Worm (Caenorhabditis elegans) whole organism, L1 larva: Measurements from ENCODE around the gene ZK355.2.

Source experiments
- C04F5.9 ChIP-seq: sonication (generic microtip); optimal IDR thresholded peaks from 2 replicates; lab custom pipeline; 2016; ENCODE audit warnings: missing genetic modification characterization, missing compliant biosample characterization
- egl-27 ChIP-seq, 2 experiments: fragments of 150-350 bp in 1 of 2; sonication (generic microtip); optimal IDR thresholded peaks; 3 replicates each; lab custom pipeline; 2017 to 2018; ENCODE audit warnings: missing biosample characterization in 2 of 2, missing genetic modification characterization in 2 of 2, missing genetic modification reagents in 2 of 2
- ets-5 ChIP-seq: fragments of 200-800 bp; sonication (Bioruptor generic); IDR thresholded peaks from 2 replicates; pipeline ENCODE4 v1.3.6; 2022; ENCODE audit warnings: missing genetic modification characterization, missing compliant biosample characterization
- lin-13 ChIP-seq: fragments of 150-350 bp; optimal IDR thresholded peaks from 2 replicates; lab custom pipeline; 2014; ENCODE audit warnings: missing biosample characterization, missing genetic modification reagents, missing genetic modification characterization
- lin-15B ChIP-seq: fragments of 150-350 bp; sonication (generic microtip); optimal IDR thresholded peaks from 3 replicates; lab custom pipeline; 2014; ENCODE audit warnings: missing biosample characterization, missing genetic modification characterization
- nhr-11 ChIP-seq: fragments of 150-350 bp; optimal IDR thresholded peaks from 2 replicates; lab custom pipeline; 2014; ENCODE audit warnings: missing biosample characterization, missing genetic modification characterization
- nhr-28 ChIP-seq: fragments of 150-350 bp; optimal IDR thresholded peaks from 2 replicates; lab custom pipeline; 2014; ENCODE audit warnings: missing biosample characterization, missing genetic modification characterization
- rnt-1 ChIP-seq: sonication (generic microtip); optimal IDR thresholded peaks from 2 replicates; lab custom pipeline; 2016; ENCODE audit warnings: mild to moderate bottlenecking, missing genetic modification characterization, moderate library complexity, missing compliant biosample characterization
- unc-62 ChIP-seq: fragments of 150-350 bp; optimal IDR thresholded peaks from 2 replicates; lab custom pipeline; 2014; ENCODE audit warnings: missing biosample characterization, missing genetic modification reagents, missing genetic modification characterization
- unc-98 ChIP-seq: fragments of 200-800 bp; sonication (Bioruptor generic); IDR thresholded peaks from 2 replicates; pipeline ENCODE4 v1.3.6; 2022; ENCODE audit warnings: missing genetic modification characterization, missing compliant biosample characterization

- no peak for TF ChIP-seq C04F5.9 (tag; lab: Kevin White, UChicago)
- no peak for TF ChIP-seq lin-15B (tag; lab: Kevin White, UChicago)
- no peak for TF ChIP-seq egl-27 (tag; optimal IDR thresholded peaks at IDR 0.05; lab: Kevin White, UChicago)
- no peak for TF ChIP-seq unc-62 (GFP tag; lab: Kevin White, UChicago)
- no peak for TF ChIP-seq ets-5
- no peak for TF ChIP-seq nhr-28 (tag; lab: Kevin White, UChicago)
- TF ChIP-seq nhr-11 = no peak
- no peak for TF ChIP-seq lin-13 (GFP tag; lab: Kevin White, UChicago)
- no peak for TF ChIP-seq unc-98
- no peak for TF ChIP-seq rnt-1 (tag; lab: Kevin White, UChicago)
Observed at ce11 chrII:2874801-2875200, 48.9 kb upstream of the ZK355.2 start, which contains the start of gene Y110A2AL.1.
